Fruit fly (Drosophila melanogaster): ENCODE data around the gene Dd.

Dd gene

dm6 chrX:21362878-21363277, 39.1 kb upstream of the Dd start, which contains the start of the genes bbx and waw (continued):
- no peak for TF ChIP-seq en (GFP tag; optimal IDR thresholded peaks at IDR 0.05)
- TF ChIP-seq CG16863 (GFP tag; optimal IDR thresholded peaks at IDR 0.05), result no peak
- TF ChIP-seq bigmax (GFP tag; optimal IDR thresholded peaks at IDR 0.05), result peak; percentile 23
- peak; percentile 3 for TF ChIP-seq CG18262 (tag; optimal IDR thresholded peaks at IDR 0.05)
- TF ChIP-seq otp (GFP tag; IDR thresholded peaks at IDR 0.05), result no peak
- no peak for TF ChIP-seq Kr (GFP tag; optimal IDR thresholded peaks at IDR 0.05)
- TF ChIP-seq Taf1 (GFP tag; IDR thresholded peaks at IDR 0.05), result no peak
- TF ChIP-seq CG8388 (GFP tag; optimal IDR thresholded peaks at IDR 0.05), result no peak
- TF ChIP-seq CG2116 (GFP tag; optimal IDR thresholded peaks at IDR 0.05), result peak; percentile 27
- TF ChIP-seq CG2875 (GFP tag; optimal IDR thresholded peaks at IDR 0.05), result no peak
- TF ChIP-seq tna (GFP tag; IDR thresholded peaks at IDR 0.05; ENCODE audit: partially characterized antibody), result no peak
- no peak for TF ChIP-seq ash1 (GFP tag; optimal IDR thresholded peaks at IDR 0.05)
- TF ChIP-seq cg (GFP tag; optimal IDR thresholded peaks at IDR 0.05), result no peak
- TF ChIP-seq CG30431 (GFP tag; optimal IDR thresholded peaks at IDR 0.05), result no peak
- 0 out of 2 replicates have a peak, but pooled peaks have one; percentile 10 for TF ChIP-seq H2.0 (GFP tag; IDR thresholded peaks at IDR 0.05)
- no peak for TF ChIP-seq ac (GFP tag; optimal IDR thresholded peaks at IDR 0.05)
- TF ChIP-seq CG6654 (GFP tag; optimal IDR thresholded peaks at IDR 0.05), result no peak
- peak; percentile 28 for TF ChIP-seq gro (GFP tag; optimal IDR thresholded peaks at IDR 0.05)
- TF ChIP-seq NK7.1 (GFP tag; optimal IDR thresholded peaks at IDR 0.05), result no peak
- TF ChIP-seq CG14667 (GFP tag; IDR thresholded peaks at IDR 0.05), result no peak
- peak; percentile 81 for TF ChIP-seq Lhr (GFP tag; optimal IDR thresholded peaks at IDR 0.05)
- TF ChIP-seq Xrp1 (GFP tag; IDR thresholded peaks at IDR 0.05), result no peak
- TF ChIP-seq CG4707 (GFP tag; optimal IDR thresholded peaks at IDR 0.05), result peak; percentile 17
- peak; percentile 19 for TF ChIP-seq CG1233 (GFP tag; optimal IDR thresholded peaks at IDR 0.05)
- no peak for TF ChIP-seq HLH3B (GFP tag; IDR thresholded peaks at IDR 0.05)
- peak; percentile 64; the same call in 1 of the 3 replicates for TF ChIP-seq CG11456 (GFP tag; IDR thresholded peaks at IDR 0.05)
- no peak for TF ChIP-seq CG17612 (GFP tag; IDR thresholded peaks at IDR 0.05)
- TF ChIP-seq Meics (GFP tag; optimal IDR thresholded peaks at IDR 0.05), result no peak
- no peak for TF ChIP-seq hth (optimal IDR thresholded peaks at IDR 0.05)
- TF ChIP-seq amos (GFP tag; IDR thresholded peaks at IDR 0.05; ENCODE audit: partially characterized antibody), result no peak
- peak; percentile 43 for TF ChIP-seq sug (tag; optimal IDR thresholded peaks at IDR 0.05)
- no peak; the same call in 2 of the 3 replicates for TF ChIP-seq CG2199 (GFP tag; IDR thresholded peaks at IDR 0.05)
- peak; percentile 3 for TF ChIP-seq Camta (GFP tag; optimal IDR thresholded peaks at IDR 0.05)
- TF ChIP-seq trh (GFP tag; optimal IDR thresholded peaks at IDR 0.05), result no peak
- no peak for TF ChIP-seq CG15269 (tag; optimal IDR thresholded peaks at IDR 0.05)
- peak; percentile 86 for TF ChIP-seq sqz (GFP tag; optimal IDR thresholded peaks at IDR 0.05)
- TF ChIP-seq scrt (GFP tag; optimal IDR thresholded peaks at IDR 0.05), result peak; percentile 56
- TF ChIP-seq ewg (GFP tag; optimal IDR thresholded peaks at IDR 0.05), result peak; percentile 52
- no peak for TF ChIP-seq CG12942 (GFP tag; optimal IDR thresholded peaks at IDR 0.05)
- no peak for TF ChIP-seq Stat92E (GFP tag; optimal IDR thresholded peaks at IDR 0.05)
- no peak for TF ChIP-seq CG11504 (tag; optimal IDR thresholded peaks at IDR 0.05)
- peak in 1 of 2 experiments; percentile 20 for TF ChIP-seq insv (GFP tag; optimal IDR thresholded peaks at IDR 0.05)
- peak; percentile 4 for TF ChIP-seq CG2712 (tag; optimal IDR thresholded peaks at IDR 0.05)
- no peak for TF ChIP-seq CG16779 (GFP tag; IDR thresholded peaks at IDR 0.05)
- no peak for TF ChIP-seq CG9437 (GFP tag; optimal IDR thresholded peaks at IDR 0.05)
- no peak for TF ChIP-seq ATbp (GFP tag; optimal IDR thresholded peaks at IDR 0.05)
- TF ChIP-seq tx (GFP tag; optimal IDR thresholded peaks at IDR 0.05), result no peak
- TF ChIP-seq nmo (GFP tag; optimal IDR thresholded peaks at IDR 0.05), result peak; percentile 35
- TF ChIP-seq h (optimal IDR thresholded peaks at IDR 0.05), result no peak
- TF ChIP-seq CG12299 (tag; optimal IDR thresholded peaks at IDR 0.05), result no peak
- 0 out of 2 replicates have a peak, but pooled peaks have one; percentile 11 for TF ChIP-seq CG6689 (GFP tag; IDR thresholded peaks at IDR 0.05)
- TF ChIP-seq B-H1 (GFP tag; IDR thresholded peaks at IDR 0.05), result no peak

Data from whole organism, embryonic.